Fruit fly (Drosophila melanogaster) whole organism, embryonic: ENCODE data around the gene Vps39.
A peak's percentile ranks its signal among the peaks of the same experiment; 100 is the strongest.

ENCODE experiments used
- Atf6 ChIP-seq: fragments of 200-800 bp; sonication (Bioruptor generic); IDR thresholded peaks from 2 replicates; pipeline ENCODE4 v1.3.6; 2022; ENCODE audit warnings: missing biosample characterization, missing genetic modification characterization
- CG10147 ChIP-seq: fragments of 200-800 bp; sonication (Bioruptor generic); optimal IDR thresholded peaks from 2 replicates; lab custom pipeline; 2019; ENCODE audit warnings: missing biosample characterization, mild to moderate bottlenecking, missing genetic modification characterization, moderate library complexity
- CG11723 ChIP-seq: fragments of 200-800 bp; sonication (Bioruptor generic); optimal IDR thresholded peaks from 2 replicates; lab custom pipeline; 2017; ENCODE audit warnings: missing biosample characterization, mild to moderate bottlenecking, missing genetic modification characterization
- CG14860 ChIP-seq: fragments of 200-800 bp; sonication (Bioruptor generic); IDR thresholded peaks from 3 replicates; pipeline ENCODE4 v1.3.6; 2022; ENCODE audit warnings: missing biosample characterization, missing genetic modification characterization; ENCODE audit not compliant: partially characterized antibody
- CG1603 ChIP-seq: fragments of 200-800 bp; sonication (Bioruptor generic); optimal IDR thresholded peaks from 2 replicates; lab custom pipeline; 2019; ENCODE audit warnings: missing biosample characterization, mild to moderate bottlenecking, missing genetic modification characterization, moderate library complexity
- CG1647 ChIP-seq: fragments of 200-800 bp; sonication (Bioruptor generic); optimal IDR thresholded peaks from 3 replicates; lab custom pipeline; 2016; ENCODE audit warnings: missing biosample characterization, missing genetic modification characterization
- CG31365 ChIP-seq: fragments of 200-800 bp; sonication (Bioruptor generic); optimal IDR thresholded peaks from 2 replicates; lab custom pipeline; 2018; ENCODE audit warnings: missing biosample characterization, mild to moderate bottlenecking, missing genetic modification characterization
- CG4424 ChIP-seq: fragments of 200-800 bp; sonication (Bioruptor generic); optimal IDR thresholded peaks from 3 replicates; lab custom pipeline; 2016; ENCODE audit warnings: missing biosample characterization, missing genetic modification characterization
- CG8089 ChIP-seq: fragments of 200-800 bp; sonication (Bioruptor generic); optimal IDR thresholded peaks from 3 replicates; lab custom pipeline; 2016; ENCODE audit warnings: missing biosample characterization, missing genetic modification characterization
- CkIIα-i1 ChIP-seq: fragments of 200-800 bp; sonication (Bioruptor generic); IDR thresholded peaks from 2 replicates; pipeline ENCODE4 v1.3.6; 2022; ENCODE audit warnings: missing biosample characterization, missing genetic modification characterization
- CoRest ChIP-seq: fragments of 200-800 bp; sonication (Bioruptor generic); optimal IDR thresholded peaks from 3 replicates; lab custom pipeline; 2018; ENCODE audit warnings: missing biosample characterization, mild to moderate bottlenecking, missing genetic modification characterization, moderate library complexity
- Dbx ChIP-seq: fragments of 200-800 bp; sonication (Bioruptor generic); IDR thresholded peaks from 3 replicates; pipeline ENCODE4 v1.3.6; 2022; ENCODE audit warnings: missing biosample characterization, missing genetic modification characterization
- Dfd ChIP-seq, 2 experiments: fragments of >200 bp; optimal IDR thresholded peaks; 2 replicates each; lab custom pipeline; 2017; ENCODE audit warnings: missing biosample characterization in 2 of 2, missing genetic modification characterization in 2 of 2
- Drgx ChIP-seq: fragments of 200-800 bp; sonication (Bioruptor generic); IDR thresholded peaks from 2 replicates; pipeline ENCODE4 v1.3.6; 2022; ENCODE audit warnings: missing biosample characterization, missing genetic modification characterization
- Lim3 ChIP-seq: fragments of 200-800 bp; sonication (Bioruptor generic); IDR thresholded peaks from 2 replicates; pipeline ENCODE4 v1.3.6; 2022; ENCODE audit warnings: missing biosample characterization, missing genetic modification characterization
- Poxn ChIP-seq: fragments of 200-800 bp; sonication (Bioruptor generic); IDR thresholded peaks from 2 replicates; pipeline ENCODE4 v1.3.6; 2022; ENCODE audit warnings: missing biosample characterization, missing genetic modification characterization
- Taf1 ChIP-seq: fragments of 200-800 bp; sonication (Bioruptor generic); IDR thresholded peaks from 2 replicates; pipeline ENCODE4 v1.3.6; 2022; ENCODE audit warnings: missing biosample characterization, missing genetic modification characterization
- ash1 ChIP-seq: fragments of 200-800 bp; sonication (Bioruptor generic); optimal IDR thresholded peaks from 2 replicates; lab custom pipeline; 2018; ENCODE audit warnings: missing biosample characterization, mild to moderate bottlenecking, missing genetic modification characterization
- bbx ChIP-seq: fragments of 200-800 bp; sonication (Bioruptor generic); IDR thresholded peaks from 2 replicates; pipeline ENCODE4 v1.3.6; 2022; ENCODE audit warnings: missing biosample characterization, missing genetic modification characterization; ENCODE audit not compliant: partially characterized antibody
- bigmax ChIP-seq: fragments of 200-800 bp; sonication (Bioruptor generic); optimal IDR thresholded peaks from 2 replicates; lab custom pipeline; 2018; ENCODE audit warnings: missing biosample characterization, mild to moderate bottlenecking, missing genetic modification characterization
- br ChIP-seq: fragments of >200 bp; optimal IDR thresholded peaks from 2 replicates; lab custom pipeline; 2017
- bsh ChIP-seq, 2 experiments: fragments of 200-800 bp; sonication (Bioruptor generic); optimal IDR thresholded peaks; 2 replicates each; lab custom pipeline; 2017 to 2018; ENCODE audit warnings: mild to moderate bottlenecking in 2 of 2, missing biosample characterization in 2 of 2, missing genetic modification characterization in 2 of 2, moderate library complexity in 1 of 2
- chif ChIP-seq, 2 experiments: fragments of 200-800 bp; sonication (Bioruptor generic); optimal IDR thresholded peaks; 3 replicates each; lab custom pipeline; 2016; ENCODE audit warnings: missing biosample characterization in 2 of 2, missing genetic modification characterization in 2 of 2
- crc ChIP-seq: fragments of 200-800 bp; sonication (Bioruptor generic); optimal IDR thresholded peaks from 2 replicates; lab custom pipeline; 2016; ENCODE audit warnings: missing biosample characterization, missing genetic modification characterization
- crol ChIP-seq: fragments of 200-800 bp; sonication (Bioruptor generic); IDR thresholded peaks from 2 replicates; pipeline ENCODE4 v1.3.6; 2022; ENCODE audit warnings: missing biosample characterization, missing genetic modification characterization
- dimm ChIP-seq: fragments of 200-800 bp; sonication (Bioruptor generic); IDR thresholded peaks from 2 replicates; pipeline ENCODE4 v1.3.6; 2022; ENCODE audit warnings: missing biosample characterization, missing genetic modification characterization
- fru ChIP-seq: fragments of >200 bp; optimal IDR thresholded peaks from 2 replicates; lab custom pipeline; 2017
- gsb ChIP-seq: fragments of 200-800 bp; sonication (Bioruptor generic); IDR thresholded peaks from 2 replicates; pipeline ENCODE4 v1.3.6; 2022; ENCODE audit warnings: missing biosample characterization, missing genetic modification characterization
- gsb-n ChIP-seq: fragments of 200-800 bp; sonication (Bioruptor generic); optimal IDR thresholded peaks from 3 replicates; lab custom pipeline; 2018; ENCODE audit warnings: missing biosample characterization, mild to moderate bottlenecking, missing genetic modification characterization
- gt ChIP-seq: fragments of 200-800 bp; sonication (Bioruptor generic); IDR thresholded peaks from 2 replicates; pipeline ENCODE4 v1.3.6; 2022; ENCODE audit warnings: missing biosample characterization, missing genetic modification characterization
- insv ChIP-seq, 2 experiments: fragments of 200-800 bp; sonication (Bioruptor generic); optimal IDR thresholded peaks; 3 replicates each; lab custom pipeline; 2016 to 2018; ENCODE audit warnings: missing biosample characterization in 2 of 2, missing genetic modification characterization in 2 of 2
- knrl ChIP-seq: fragments of 200-800 bp; sonication (Bioruptor generic); IDR thresholded peaks from 3 replicates; pipeline ENCODE4 v1.3.6; 2022; ENCODE audit warnings: missing biosample characterization, missing genetic modification characterization; ENCODE audit not compliant: partially characterized antibody
- lab ChIP-seq: fragments of 200-800 bp; sonication (Bioruptor generic); optimal IDR thresholded peaks from 3 replicates; lab custom pipeline; 2017; ENCODE audit warnings: missing biosample characterization, missing genetic modification characterization, mild to moderate bottlenecking, moderate library complexity, missing genetic modification reagents
- luna ChIP-seq: fragments of 200-800 bp; sonication (Bioruptor generic); optimal IDR thresholded peaks from 2 replicates; lab custom pipeline; 2016; ENCODE audit warnings: missing biosample characterization, missing genetic modification characterization
- maf-S ChIP-seq: fragments of 200-800 bp; sonication (Bioruptor generic); optimal IDR thresholded peaks from 2 replicates; lab custom pipeline; 2016; ENCODE audit warnings: missing biosample characterization, missing genetic modification characterization
- oc ChIP-seq: fragments of 200-800 bp; sonication (Bioruptor generic); optimal IDR thresholded peaks from 2 replicates; lab custom pipeline; 2018; ENCODE audit warnings: missing biosample characterization, mild to moderate bottlenecking, missing genetic modification characterization, moderate library complexity
- prd ChIP-seq, 3 experiments: fragments of >200 bp in 2 of 3; fragments of 200-800 bp in 1 of 3; sonication (Bioruptor generic) in 1 of 3; optimal IDR thresholded peaks in 2 of 3; IDR thresholded peaks in 1 of 3; 2 replicates in 2 of 3; 3 replicates in 1 of 3; pipeline versions ENCODE4 v1.3.6 to Lab custom; 2017 to 2022; ENCODE audit warnings: missing biosample characterization in 1 of 3, missing genetic modification characterization in 1 of 3
- pros ChIP-seq: fragments of 200-800 bp; sonication (Bioruptor generic); optimal IDR thresholded peaks from 3 replicates; lab custom pipeline; 2019; ENCODE audit warnings: missing biosample characterization, mild to moderate bottlenecking, missing genetic modification characterization, moderate library complexity
- row ChIP-seq: fragments of 200-800 bp; sonication (Bioruptor generic); IDR thresholded peaks from 3 replicates; pipeline ENCODE4 v1.3.6; 2022; ENCODE audit warnings: missing biosample characterization, missing genetic modification characterization
- run ChIP-seq: fragments of 200-800 bp; sonication (Bioruptor generic); optimal IDR thresholded peaks from 3 replicates; lab custom pipeline; 2018; ENCODE audit warnings: missing biosample characterization, mild to moderate bottlenecking, missing genetic modification characterization
- sens-2 ChIP-seq: fragments of 200-800 bp; sonication (Bioruptor generic); IDR thresholded peaks from 2 replicates; pipeline ENCODE4 v1.3.6; 2022; ENCODE audit warnings: missing biosample characterization, missing genetic modification characterization
- seq ChIP-seq: fragments of 200-800 bp; sonication (Bioruptor generic); IDR thresholded peaks from 2 replicates; pipeline ENCODE4 v1.3.6; 2022; ENCODE audit warnings: missing biosample characterization, missing genetic modification characterization
- slou ChIP-seq: fragments of 200-800 bp; sonication (Bioruptor generic); optimal IDR thresholded peaks from 3 replicates; lab custom pipeline; 2016; ENCODE audit warnings: missing biosample characterization, missing genetic modification characterization
- tll ChIP-seq, 2 experiments: fragments of 200-800 bp in 1 of 2; fragments of >200 bp in 1 of 2; sonication (Bioruptor generic) in 1 of 2; optimal IDR thresholded peaks; 2 replicates each; lab custom pipeline; 2017 to 2019; ENCODE audit warnings: missing biosample characterization in 2 of 2, missing genetic modification characterization in 2 of 2, mild to moderate bottlenecking in 1 of 2, moderate library complexity in 1 of 2
- tna ChIP-seq: fragments of 200-800 bp; sonication (Bioruptor generic); IDR thresholded peaks from 2 replicates; pipeline ENCODE4 v1.3.6; 2022; ENCODE audit warnings: missing biosample characterization, missing genetic modification characterization; ENCODE audit not compliant: partially characterized antibody
- tx ChIP-seq: fragments of 200-800 bp; sonication (Bioruptor generic); optimal IDR thresholded peaks from 2 replicates; lab custom pipeline; 2016; ENCODE audit warnings: missing biosample characterization, missing genetic modification characterization
- vnd ChIP-seq: fragments of 200-800 bp; sonication (Bioruptor generic); IDR thresholded peaks from 3 replicates; pipeline ENCODE4 v1.3.6; 2022; ENCODE audit warnings: missing biosample characterization, missing genetic modification characterization; ENCODE audit not compliant: partially characterized antibody
- wek ChIP-seq: fragments of 200-800 bp; sonication (Bioruptor generic); optimal IDR thresholded peaks from 3 replicates; lab custom pipeline; 2018; ENCODE audit warnings: missing biosample characterization, mild to moderate bottlenecking, missing genetic modification characterization, moderate library complexity
- zf30C ChIP-seq: fragments of 200-800 bp; sonication (Bioruptor generic); optimal IDR thresholded peaks from 3 replicates; lab custom pipeline; 2018; ENCODE audit warnings: missing biosample characterization, mild to moderate bottlenecking, missing genetic modification characterization

Gene Vps39

dm6 chr3R:18297444-18298297 lies 23.4 kb upstream of the Vps39 start (continued):
- no peak for TF ChIP-seq insv (GFP tag; optimal IDR thresholded peaks at IDR 0.05; lab: Kevin White, UChicago)
- no peak for TF ChIP-seq Poxn (GFP tag; lab: Robert Waterston, UW)
- TF ChIP-seq CG10147 (GFP tag; lab: Kevin White, UChicago), result no peak
- TF ChIP-seq CoRest (tag; lab: Kevin White, UChicago), result no peak
- no peak for TF ChIP-seq dimm (GFP tag; lab: Robert Waterston, UW)
- TF ChIP-seq CG1603 (tag; lab: Kevin White, UChicago), result peak; percentile 50
- peak; percentile 39; the same call in 2 of the 3 replicates for TF ChIP-seq row
- no peak for TF ChIP-seq tx (GFP tag; lab: Kevin White, UChicago)
- no peak for TF ChIP-seq gsb-n (tag; lab: Kevin White, UChicago)
- TF ChIP-seq CG31365 (tag; lab: Kevin White, UChicago), result no peak
- peak; percentile 37 for TF ChIP-seq lab (GFP tag; lab: Kevin White, UChicago)
- no peak for TF ChIP-seq Taf1 (GFP tag; lab: Robert Waterston, UW)
- no peak for TF ChIP-seq Lim3
- TF ChIP-seq run (tag; lab: Kevin White, UChicago), result no peak
- TF ChIP-seq gt (GFP tag; lab: Robert Waterston, UW), result no peak
- no peak for TF ChIP-seq knrl
- no peak for TF ChIP-seq crol (GFP tag; lab: Robert Waterston, UW)
- no peak for TF ChIP-seq crc (GFP tag; lab: Kevin White, UChicago)
- TF ChIP-seq ash1, result no peak
- TF ChIP-seq CG4424 (GFP tag; lab: Kevin White, UChicago), result no peak
- no peak for TF ChIP-seq CG14860 (GFP tag; lab: Robert Waterston, UW)
- TF ChIP-seq vnd (GFP tag; lab: Robert Waterston, UW), result no peak
- TF ChIP-seq bbx (GFP tag; lab: Robert Waterston, UW), result no peak
- TF ChIP-seq bsh (GFP tag; optimal IDR thresholded peaks at IDR 0.05; lab: Kevin White, UChicago), result peak in 1 of 2 experiments; percentile 51
- TF ChIP-seq prd (optimal IDR thresholded peaks at IDR 0.05; lab: Kevin White, UChicago), result no peak
- TF ChIP-seq prd (GFP tag; IDR thresholded peaks at IDR 0.05; lab: Robert Waterston, UW), result peak; percentile 40; the same call in 1 of the 3 replicates
- TF ChIP-seq Dbx (GFP tag; lab: Robert Waterston, UW), result no peak
- no peak for TF ChIP-seq fru (lab: Kevin White, UChicago)
- TF ChIP-seq Drgx, result no peak
- peak; percentile 61 for TF ChIP-seq zf30C (GFP tag; lab: Kevin White, UChicago)
- TF ChIP-seq oc (tag; lab: Kevin White, UChicago), result no peak
- no peak for TF ChIP-seq br (lab: Kevin White, UChicago)
- no peak for TF ChIP-seq tna (GFP tag; lab: Robert Waterston, UW)
- no peak for TF ChIP-seq pros (GFP tag; lab: Kevin White, UChicago)
- TF ChIP-seq wek (GFP tag; lab: Kevin White, UChicago), result no peak
- TF ChIP-seq bigmax (GFP tag; lab: Kevin White, UChicago), result no peak
- TF ChIP-seq CG8089 (GFP tag; lab: Kevin White, UChicago), result no peak
- TF ChIP-seq sens-2, result no peak
- TF ChIP-seq gsb (GFP tag; lab: Robert Waterston, UW), result 0 out of 2 replicates have a peak, but pooled peaks have one; percentile 11
- TF ChIP-seq Atf6 (GFP tag; lab: Robert Waterston, UW), result no peak
- TF ChIP-seq chif (GFP tag; optimal IDR thresholded peaks at IDR 0.05; lab: Kevin White, UChicago), result peak in 1 of 2 experiments; percentile 3
- TF ChIP-seq CkIIα-i1 (GFP tag; lab: Robert Waterston, UW), result no peak
- TF ChIP-seq tll (GFP tag; optimal IDR thresholded peaks at IDR 0.05; lab: Kevin White, UChicago), result no peak
- no peak for TF ChIP-seq Dfd (GFP tag; optimal IDR thresholded peaks at IDR 0.05; lab: Kevin White, UChicago)
- no peak for TF ChIP-seq maf-S
- no peak for TF ChIP-seq slou (GFP tag; lab: Kevin White, UChicago)
- no peak for TF ChIP-seq CG11723 (GFP tag; lab: Kevin White, UChicago)
- no peak for TF ChIP-seq luna (GFP tag; lab: Kevin White, UChicago)
- TF ChIP-seq seq (GFP tag; lab: Robert Waterston, UW), result no peak
- no peak for TF ChIP-seq CG1647 (GFP tag; lab: Kevin White, UChicago)
